Fruit fly (Drosophila melanogaster) whole organism, embryonic: ENCODE results near the gene holn1.

Experiments used
- CTCF ChIP-seq: fragments of 200-800 bp; sonication (Bioruptor generic); optimal IDR thresholded peaks from 2 replicates; lab custom pipeline; 2017; ENCODE audit warnings: missing biosample characterization, mild to moderate bottlenecking, missing genetic modification characterization, moderate library complexity
- Ets97D ChIP-seq: fragments of 200-800 bp; sonication (Bioruptor generic); optimal IDR thresholded peaks from 3 replicates; lab custom pipeline; 2016; ENCODE audit warnings: missing biosample characterization, missing genetic modification characterization
- Sox100B ChIP-seq: fragments of 200-800 bp; sonication (Bioruptor generic); optimal IDR thresholded peaks from 3 replicates; lab custom pipeline; 2018; ENCODE audit warnings: missing biosample characterization, mild to moderate bottlenecking, missing genetic modification characterization
- cwo ChIP-seq: fragments of 200-800 bp; sonication (Bioruptor generic); optimal IDR thresholded peaks from 3 replicates; lab custom pipeline; 2017; ENCODE audit warnings: missing biosample characterization, missing genetic modification characterization, mild to moderate bottlenecking, moderate library complexity, missing genetic modification reagents
- dimm ChIP-seq: fragments of 200-800 bp; sonication (Bioruptor generic); IDR thresholded peaks from 2 replicates; pipeline ENCODE4 v1.3.6; 2022; ENCODE audit warnings: missing biosample characterization, missing genetic modification characterization
- fu2 ChIP-seq: fragments of 200-800 bp; sonication (Bioruptor generic); optimal IDR thresholded peaks from 2 replicates; lab custom pipeline; 2016; ENCODE audit warnings: missing biosample characterization, missing genetic modification characterization
- gem ChIP-seq: fragments of 200-800 bp; sonication (Bioruptor generic); optimal IDR thresholded peaks from 2 replicates; lab custom pipeline; 2019; ENCODE audit warnings: missing biosample characterization, mild to moderate bottlenecking, missing genetic modification characterization, moderate library complexity
- nerfin-1 ChIP-seq: fragments of 200-800 bp; sonication (Bioruptor generic); optimal IDR thresholded peaks from 3 replicates; lab custom pipeline; 2019; ENCODE audit warnings: missing biosample characterization, mild to moderate bottlenecking, missing genetic modification characterization, moderate library complexity
- pita ChIP-seq: fragments of 200-800 bp; sonication (Bioruptor generic); optimal IDR thresholded peaks from 2 replicates; lab custom pipeline; 2017; ENCODE audit warnings: missing biosample characterization, mild to moderate bottlenecking, missing genetic modification characterization
- prd ChIP-seq, 3 experiments: fragments of >200 bp in 2 of 3; fragments of 200-800 bp in 1 of 3; sonication (Bioruptor generic) in 1 of 3; optimal IDR thresholded peaks in 2 of 3; IDR thresholded peaks in 1 of 3; 2 replicates in 2 of 3; 3 replicates in 1 of 3; pipeline versions ENCODE4 v1.3.6 to Lab custom; 2017 to 2022; ENCODE audit warnings: missing biosample characterization in 1 of 3, missing genetic modification characterization in 1 of 3
- wdn ChIP-seq: fragments of 200-800 bp; sonication (Bioruptor generic); IDR thresholded peaks from 2 replicates; pipeline ENCODE4 v1.3.6; 2022; ENCODE audit warnings: missing biosample characterization, missing genetic modification characterization
- yki ChIP-seq: fragments of >200 bp; optimal IDR thresholded peaks from 3 replicates; lab custom pipeline; 2018
- zen ChIP-seq: fragments of 200-800 bp; sonication (Bioruptor generic); optimal IDR thresholded peaks from 3 replicates; lab custom pipeline; 2018; ENCODE audit warnings: missing biosample characterization, mild to moderate bottlenecking, missing genetic modification characterization, moderate library complexity

DNA sequence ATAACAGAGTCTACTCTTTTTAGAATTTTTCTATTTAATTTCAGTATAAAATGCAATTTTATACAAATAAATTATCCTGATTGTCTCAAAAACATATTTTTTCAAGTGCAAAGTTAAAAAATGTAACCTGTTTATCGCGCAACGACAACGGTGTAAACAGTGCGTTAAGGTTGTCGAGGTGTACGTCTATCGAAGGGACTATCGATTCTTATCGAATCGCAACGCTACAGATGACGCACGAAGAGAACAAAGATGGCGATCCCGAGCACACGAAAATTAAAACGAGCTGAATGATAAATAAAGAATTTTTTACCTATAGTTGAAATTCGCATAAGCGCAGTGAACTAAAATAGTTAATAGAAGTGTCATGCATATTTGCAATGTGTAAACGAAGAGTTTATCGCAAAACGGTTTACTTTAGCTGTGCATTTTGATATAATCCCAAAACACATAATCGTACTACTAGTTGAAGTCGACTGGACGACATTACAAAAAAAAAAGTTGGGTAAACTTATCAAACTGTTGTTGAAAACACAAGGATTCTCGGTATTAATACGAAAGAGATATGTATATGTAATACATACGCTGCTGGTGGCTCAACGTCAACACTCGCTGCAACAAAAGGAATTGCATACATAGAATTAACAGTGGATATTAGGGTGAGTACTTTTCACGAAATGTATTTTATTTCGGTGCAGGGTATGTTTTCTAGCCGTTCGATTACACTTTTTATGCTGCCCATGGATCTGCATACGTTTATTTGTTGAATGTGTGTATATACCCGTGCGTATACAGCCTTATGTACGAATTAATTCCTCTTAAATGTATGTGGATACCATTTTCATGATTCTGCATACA is 47.7 kb upstream of the holn1 start, which contains the start of gene da:
- no peak for TF ChIP-seq dimm
- no peak for TF ChIP-seq cwo (GFP tag; lab: Kevin White, UChicago)
- peak; percentile 76 for TF ChIP-seq gem (tag; lab: Kevin White, UChicago)
- peak; percentile 51 for TF ChIP-seq Sox100B
- peak; percentile 31 for TF ChIP-seq nerfin-1 (tag; lab: Kevin White, UChicago)
- no peak for TF ChIP-seq CTCF (GFP tag; lab: Kevin White, UChicago)
- TF ChIP-seq prd (optimal IDR thresholded peaks at IDR 0.05; lab: Kevin White, UChicago), result no peak
- peak; percentile 74 for TF ChIP-seq prd (GFP tag; IDR thresholded peaks at IDR 0.05; lab: Robert Waterston, UW)
- peak; percentile 32 for TF ChIP-seq fu2
- TF ChIP-seq yki (lab: Kevin White, UChicago), result no peak
- no peak for TF ChIP-seq pita (GFP tag; lab: Kevin White, UChicago)
- TF ChIP-seq zen, result peak; percentile 57
- peak; percentile 29; the same call in 1 of the 2 replicates for TF ChIP-seq wdn (GFP tag; lab: Robert Waterston, UW)
- peak; percentile 95 for TF ChIP-seq Ets97D (GFP tag; lab: Kevin White, UChicago)
